Fruit fly (Drosophila melanogaster) Kc167 (cell line): ENCODE measurements around the gene Drsl2.

Source experiments
- Sin3A ChIP-seq: fragments of >200 bp; optimal IDR thresholded peaks from 2 replicates; lab custom pipeline; 2018; ENCODE audit warnings: missing external identifiers
- h ChIP-seq: fragments of >200 bp; optimal IDR thresholded peaks from 3 replicates; lab custom pipeline; 2018; ENCODE audit warnings: missing external identifiers
- insv ChIP-seq: fragments of >200 bp; optimal IDR thresholded peaks from 3 replicates; lab custom pipeline; 2018; ENCODE audit warnings: missing external identifiers

DNA sequence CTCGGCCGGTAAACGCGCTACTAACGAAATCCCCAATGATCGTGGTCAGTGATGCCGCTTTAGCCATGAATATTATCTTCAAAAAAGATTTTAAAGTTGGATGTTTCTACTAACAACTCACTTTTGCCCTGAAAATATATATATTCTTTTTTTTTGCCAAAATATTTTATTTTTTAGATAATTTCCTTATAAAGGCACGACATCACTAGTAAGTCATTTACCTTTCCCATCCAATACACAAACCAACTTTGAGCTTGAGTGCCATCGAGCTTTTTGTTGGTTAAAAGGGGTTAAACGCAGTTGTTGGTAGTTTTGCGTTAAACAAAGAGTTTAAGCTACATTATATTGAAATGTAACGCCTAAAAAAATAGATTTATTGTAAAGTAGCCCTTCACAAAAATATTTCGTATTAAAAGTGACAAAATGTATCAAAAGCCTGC lies 11.0 kb upstream of the Drsl2 start, which contains the start of gene CG14968:
- TF ChIP-seq Sin3A (lab: Kevin White, UChicago) (no peak), h (no peak), insv (no peak)
